Fruit fly (Drosophila melanogaster) whole organism, prepupa: ENCODE results near the gene CG6142.

ENCODE experiments used
- Blimp-1 ChIP-seq: fragments of 200-800 bp; sonication (Bioruptor generic); optimal IDR thresholded peaks from 3 replicates; lab custom pipeline; 2017; ENCODE audit warnings: missing biosample characterization, missing genetic modification characterization, mild to moderate bottlenecking, moderate library complexity, missing genetic modification reagents
- CG10631 ChIP-seq: fragments of 200-800 bp; sonication (Bioruptor generic); optimal IDR thresholded peaks from 2 replicates; lab custom pipeline; 2016; ENCODE audit warnings: missing biosample characterization, missing genetic modification characterization
- CG11762 ChIP-seq: fragments of 200-800 bp; sonication (Bioruptor generic); optimal IDR thresholded peaks from 3 replicates; lab custom pipeline; 2016; ENCODE audit warnings: missing biosample characterization, missing genetic modification characterization; ENCODE audit not compliant: insufficient read depth
- CG11902 ChIP-seq: fragments of 200-800 bp; sonication (Bioruptor generic); optimal IDR thresholded peaks from 3 replicates; lab custom pipeline; 2016; ENCODE audit warnings: missing biosample characterization, missing genetic modification characterization
- CG15336 ChIP-seq: fragments of 200-800 bp; sonication (Bioruptor generic); IDR thresholded peaks from 2 replicates; pipeline ENCODE4 v1.3.6; 2022; ENCODE audit warnings: missing biosample characterization, missing genetic modification characterization
- CG1621 ChIP-seq: fragments of 200-800 bp; sonication (Bioruptor generic); optimal IDR thresholded peaks from 3 replicates; lab custom pipeline; 2018; ENCODE audit warnings: missing biosample characterization, mild to moderate bottlenecking, missing genetic modification characterization
- CG3032 ChIP-seq: fragments of 200-800 bp; optimal IDR thresholded peaks from 2 replicates; lab custom pipeline; 2019; ENCODE audit warnings: missing biosample characterization, mild to moderate bottlenecking, missing genetic modification characterization, moderate library complexity
- CG31627 ChIP-seq: fragments of 200-800 bp; sonication (Bioruptor generic); optimal IDR thresholded peaks from 3 replicates; lab custom pipeline; 2016; ENCODE audit warnings: missing biosample characterization, missing genetic modification characterization
- CG34406 ChIP-seq: fragments of 200-800 bp; sonication (Bioruptor generic); optimal IDR thresholded peaks from 3 replicates; lab custom pipeline; 2016; ENCODE audit warnings: missing biosample characterization, missing genetic modification characterization
- CG3919 ChIP-seq: fragments of 200-800 bp; sonication (Bioruptor generic); optimal IDR thresholded peaks from 3 replicates; lab custom pipeline; 2016; ENCODE audit warnings: missing biosample characterization, missing genetic modification characterization
- CG4318 ChIP-seq: fragments of 200-800 bp; sonication (Bioruptor generic); optimal IDR thresholded peaks from 3 replicates; lab custom pipeline; 2017; ENCODE audit warnings: missing biosample characterization, mild to moderate bottlenecking, missing genetic modification characterization
- CG6163 ChIP-seq: fragments of 200-800 bp; sonication (Bioruptor generic); IDR thresholded peaks from 3 replicates; pipeline ENCODE4 v1.3.6; 2022; ENCODE audit warnings: missing biosample characterization, missing genetic modification characterization
- CG6276 ChIP-seq: fragments of 200-800 bp; sonication (Bioruptor generic); optimal IDR thresholded peaks from 2 replicates; lab custom pipeline; 2017; ENCODE audit warnings: missing biosample characterization, mild to moderate bottlenecking, missing genetic modification characterization
- CG6792 ChIP-seq: fragments of 200-800 bp; sonication (Bioruptor generic); optimal IDR thresholded peaks from 3 replicates; lab custom pipeline; 2016; ENCODE audit warnings: missing biosample characterization, missing genetic modification characterization
- CG6808 ChIP-seq: fragments of 200-800 bp; sonication (Bioruptor generic); optimal IDR thresholded peaks from 3 replicates; lab custom pipeline; 2017; ENCODE audit warnings: missing biosample characterization, missing genetic modification characterization, mild to moderate bottlenecking, moderate library complexity, missing genetic modification reagents
- CG6854 ChIP-seq: fragments of 200-800 bp; sonication (Bioruptor generic); optimal IDR thresholded peaks from 2 replicates; lab custom pipeline; 2017; ENCODE audit warnings: missing biosample characterization, mild to moderate bottlenecking, missing genetic modification characterization
- CG7368 ChIP-seq: fragments of 200-800 bp; sonication (Bioruptor generic); optimal IDR thresholded peaks from 3 replicates; lab custom pipeline; 2016; ENCODE audit warnings: missing biosample characterization, missing genetic modification characterization
- CG8119 ChIP-seq: fragments of 200-800 bp; sonication (Bioruptor generic); IDR thresholded peaks from 3 replicates; pipeline ENCODE4 v1.3.6; 2022; ENCODE audit warnings: missing biosample characterization, missing genetic modification characterization
- CG8319 ChIP-seq: fragments of 200-800 bp; sonication (Bioruptor generic); optimal IDR thresholded peaks from 3 replicates; lab custom pipeline; 2016; ENCODE audit warnings: missing biosample characterization, missing genetic modification characterization
- CG8632 ChIP-seq: fragments of 200-800 bp; sonication (Bioruptor generic); optimal IDR thresholded peaks from 3 replicates; lab custom pipeline; 2016; ENCODE audit warnings: missing biosample characterization, missing genetic modification characterization
- Eip75B ChIP-seq: fragments of 200-800 bp; sonication (Bioruptor generic); optimal IDR thresholded peaks from 3 replicates; lab custom pipeline; 2016; ENCODE audit warnings: missing biosample characterization, missing genetic modification characterization
- Eip78C ChIP-seq: fragments of 200-800 bp; sonication (Bioruptor generic); peaks from one replicate; lab custom pipeline; 2016; ENCODE audit warnings: missing biosample characterization, missing genetic modification characterization
- Eip93F ChIP-seq: fragments of 200-800 bp; sonication (Bioruptor generic); optimal IDR thresholded peaks from 2 replicates; lab custom pipeline; 2016; ENCODE audit warnings: missing biosample characterization, mild to moderate bottlenecking, missing genetic modification characterization
- Ets21C ChIP-seq: fragments of 200-800 bp; sonication (Bioruptor generic); optimal IDR thresholded peaks from 3 replicates; lab custom pipeline; 2016; ENCODE audit warnings: missing biosample characterization, missing genetic modification characterization
- Ets96B ChIP-seq: fragments of 200-800 bp; optimal IDR thresholded peaks from 2 replicates; lab custom pipeline; 2019; ENCODE audit warnings: missing biosample characterization, mild to moderate bottlenecking, missing genetic modification characterization, moderate library complexity
- Gug ChIP-seq: fragments of 200-800 bp; sonication (Bioruptor generic); IDR thresholded peaks from 2 replicates; pipeline ENCODE4 v1.3.6; 2022; ENCODE audit warnings: missing biosample characterization, missing genetic modification characterization
- Hr38 ChIP-seq: sonication (Bioruptor generic); optimal IDR thresholded peaks from 2 replicates; lab custom pipeline; 2016; ENCODE audit warnings: missing biosample characterization, missing genetic modification characterization
- Hr4 ChIP-seq: fragments of 200-800 bp; sonication (Bioruptor generic); optimal IDR thresholded peaks from 3 replicates; lab custom pipeline; 2016; ENCODE audit warnings: missing biosample characterization, missing genetic modification characterization
- OdsH ChIP-seq: fragments of 200-800 bp; sonication (Bioruptor generic); optimal IDR thresholded peaks from 3 replicates; lab custom pipeline; 2016; ENCODE audit warnings: missing biosample characterization, missing genetic modification characterization
- Smox ChIP-seq: fragments of 200-800 bp; sonication (Bioruptor generic); optimal IDR thresholded peaks from 3 replicates; lab custom pipeline; 2016; ENCODE audit warnings: missing biosample characterization, missing genetic modification characterization
- achi ChIP-seq: fragments of 200-800 bp; sonication (Bioruptor generic); optimal IDR thresholded peaks from 3 replicates; lab custom pipeline; 2016; ENCODE audit warnings: missing biosample characterization, missing genetic modification characterization
- acj6 ChIP-seq: fragments of 200-800 bp; sonication (Bioruptor generic); optimal IDR thresholded peaks from 3 replicates; lab custom pipeline; 2016; ENCODE audit warnings: missing biosample characterization, missing genetic modification characterization
- cyc ChIP-seq: fragments of 200-800 bp; sonication (Bioruptor generic); optimal IDR thresholded peaks from 3 replicates; lab custom pipeline; 2016; ENCODE audit warnings: missing biosample characterization, missing genetic modification characterization
- dac ChIP-seq: fragments of 200-800 bp; sonication (Bioruptor generic); optimal IDR thresholded peaks from 2 replicates; lab custom pipeline; 2017; ENCODE audit warnings: missing biosample characterization, mild to moderate bottlenecking, missing genetic modification characterization
- eg ChIP-seq: fragments of 200-800 bp; sonication (Bioruptor generic); IDR thresholded peaks from 3 replicates; pipeline ENCODE4 v1.3.6; 2022; ENCODE audit warnings: missing biosample characterization, missing genetic modification characterization
- fd59A ChIP-seq: fragments of 200-800 bp; sonication (Bioruptor generic); optimal IDR thresholded peaks from 2 replicates; lab custom pipeline; 2017; ENCODE audit warnings: missing biosample characterization, mild to moderate bottlenecking, missing genetic modification characterization, missing genetic modification reagents
- fd85E ChIP-seq: fragments of 200-800 bp; sonication (Bioruptor generic); optimal IDR thresholded peaks from 3 replicates; lab custom pipeline; 2016; ENCODE audit warnings: missing biosample characterization, missing genetic modification characterization
- lz ChIP-seq: fragments of 200-800 bp; sonication (Bioruptor generic); optimal IDR thresholded peaks from 3 replicates; lab custom pipeline; 2016; ENCODE audit warnings: missing biosample characterization, missing genetic modification characterization
- pdm3 ChIP-seq: fragments of 200-800 bp; sonication (Bioruptor generic); optimal IDR thresholded peaks from 3 replicates; lab custom pipeline; 2016; ENCODE audit warnings: missing biosample characterization, missing genetic modification characterization
- salr ChIP-seq, 2 experiments: fragments of 200-800 bp; sonication (Bioruptor generic); optimal IDR thresholded peaks; 3 replicates each; lab custom pipeline; 2016 to 2018; ENCODE audit warnings: missing biosample characterization in 2 of 2, missing genetic modification characterization in 2 of 2, mild to moderate bottlenecking in 1 of 2
- ss ChIP-seq, 2 experiments: fragments of 200-800 bp; sonication (Bioruptor generic); optimal IDR thresholded peaks; 2 replicates in 1 of 2; 3 replicates in 1 of 2; lab custom pipeline; 2017 to 2018; ENCODE audit warnings: mild to moderate bottlenecking in 2 of 2, missing biosample characterization in 2 of 2, missing genetic modification characterization in 2 of 2, moderate library complexity in 1 of 2
- svp ChIP-seq: fragments of 200-800 bp; sonication (Bioruptor generic); peaks from one replicate; lab custom pipeline; 2016; ENCODE audit warnings: missing biosample characterization, missing genetic modification characterization
- vri ChIP-seq: fragments of 200-800 bp; sonication (Bioruptor generic); optimal IDR thresholded peaks from 3 replicates; lab custom pipeline; 2016; ENCODE audit warnings: missing biosample characterization, mild to moderate bottlenecking, missing genetic modification characterization

CG6142 gene

dm6 chr3R:26124576-26125283, 8.2 kb upstream of the CG6142 start (continued):
- TF ChIP-seq CG34406 (GFP tag; lab: Kevin White, UChicago), result peak; percentile 1
- TF ChIP-seq fd59A (GFP tag; lab: Kevin White, UChicago), result no peak
- peak; percentile 25 for TF ChIP-seq Ets96B (tag; lab: Kevin White, UChicago)
- TF ChIP-seq CG3032 (tag; lab: Kevin White, UChicago), result no peak
- TF ChIP-seq Smox, result no peak
- TF ChIP-seq, all 60 proteins: peak for 18

- TF ChIP-seq Blimp-1 (GFP tag; lab: Kevin White, UChicago) (no peak), CG10631 (GFP tag; lab: Kevin White, UChicago) (no peak), CG6163 (0 out of 3 replicates have a peak, but pooled peaks have one; percentile 30), CG6854 (GFP tag; lab: Kevin White, UChicago) (no peak), CG6276 (GFP tag; lab: Kevin White, UChicago) (peak; percentile 24), eg (GFP tag; lab: Robert Waterston, UW) (0 out of 3 replicates have a peak, but pooled peaks have one; percentile 37), CG8319 (GFP tag; lab: Kevin White, UChicago) (no peak), CG8119 (GFP tag; lab: Robert Waterston, UW) (peak; percentile 34; the same call in 1 of the 3 replicates), fd85E (no peak), CG3032 (tag; lab: Kevin White, UChicago) (no peak), Eip78C (GFP tag; lab: Kevin White, UChicago) (peak; percentile 24), Eip93F (GFP tag; lab: Kevin White, UChicago) (no peak), Hr38 (GFP tag; lab: Kevin White, UChicago) (no peak)
- TF ChIP-seq, all 60 proteins: peak for 5
These were observed 6.9 kb upstream of the CG6142 start, which contains the start of gene CG14556 for dm6 chr3R:26125838-26126709. Gene CG14556, plus strand, starts transcription at chr3R:26126659.

dm6 chr3R:26128442-26129003, 4.4 kb upstream of the CG6142 start:
- TF ChIP-seq CG6854 (GFP tag; lab: Kevin White, UChicago) (no peak), cyc (GFP tag; lab: Kevin White, UChicago) (no peak), OdsH (GFP tag; lab: Kevin White, UChicago) (peak; percentile 23), CG8119 (GFP tag; lab: Robert Waterston, UW) (peak; percentile 56; the same call in 2 of the 3 replicates), CG8632 (GFP tag; lab: Kevin White, UChicago) (no peak), ss (GFP tag; optimal IDR thresholded peaks at IDR 0.05; lab: Kevin White, UChicago) (no peak), CG6808 (no peak), CG31627 (GFP tag; lab: Kevin White, UChicago) (no peak), CG4318 (GFP tag; lab: Kevin White, UChicago) (no peak), lz (no peak), dac (GFP tag; lab: Kevin White, UChicago) (peak; percentile 56), fd85E (no peak), Eip75B (GFP tag; lab: Kevin White, UChicago) (peak; percentile 2), CG6792 (peak; percentile 11), Hr4 (GFP tag; lab: Kevin White, UChicago) (peak; percentile 40), Ets21C (GFP tag; lab: Kevin White, UChicago) (no peak), CG3919 (GFP tag; lab: Kevin White, UChicago) (no peak), svp (GFP tag; lab: Kevin White, UChicago) (no peak), Blimp-1 (GFP tag; lab: Kevin White, UChicago) (no peak), eg (GFP tag; lab: Robert Waterston, UW) (peak; percentile 65), Eip78C (GFP tag; lab: Kevin White, UChicago) (no peak), CG1621 (tag; lab: Kevin White, UChicago) (no peak), vri (GFP tag; lab: Kevin White, UChicago) (no peak), Gug (GFP tag; lab: Robert Waterston, UW) (no peak), CG11762 (no peak), Eip93F (GFP tag; lab: Kevin White, UChicago) (no peak), CG15336 (GFP tag; lab: Robert Waterston, UW) (peak; percentile 58), Smox (no peak), CG7368 (GFP tag; lab: Kevin White, UChicago) (no peak), CG10631 (GFP tag; lab: Kevin White, UChicago) (peak; percentile 32), CG11902 (GFP tag; lab: Kevin White, UChicago) (no peak), pdm3 (no peak), achi (GFP tag; lab: Kevin White, UChicago) (no peak), salr (GFP tag; optimal IDR thresholded peaks at IDR 0.05; lab: Kevin White, UChicago) (peak in 1 of 2 experiments; percentile 5), acj6 (GFP tag; lab: Kevin White, UChicago) (no peak)
